Worm (Caenorhabditis elegans): ENCODE results near the gene xpb-1.
A peak's percentile ranks its signal among the peaks of the same experiment; 100 is the strongest.

The xpb-1 gene

ce11 chrIII:11559677-11560076 is 33.2 kb downstream of the xpb-1 start:
- TF ChIP-seq nhr-25 (tag; optimal IDR thresholded peaks at IDR 0.05; ENCODE audit: borderline replicate concordance, insufficient read depth) (peak; percentile 37), zip-11 (GFP tag; IDR thresholded peaks at IDR 0.05) (no peak), set-16 (GFP tag; IDR thresholded peaks at IDR 0.05) (peak; percentile 59)

- TF ChIP-seq hmg-1.1 (GFP tag; IDR thresholded peaks at IDR 0.05) (0 out of 2 replicates have a peak, but pooled peaks have one; percentile 18), aha-1 (tag) (peak; percentile 19), rbr-2 (tag; optimal IDR thresholded peaks at IDR 0.05) (no peak)
Observed at ce11 chrIII:11560504-11561202, 34.2 kb downstream of the xpb-1 start, which contains the start of gene ztf-29. Gene ztf-29 (plus strand): TSS chrIII:11561152.

- TF ChIP-seq php-3 (GFP tag; IDR thresholded peaks at IDR 0.05) (no peak), set-16 (GFP tag; IDR thresholded peaks at IDR 0.05) (peak; percentile 86), cey-2 (tag; optimal IDR thresholded peaks at IDR 0.05; ENCODE audit: borderline replicate concordance, insufficient read depth) (no peak)
Observed at ce11 chrIII:11561597-11561996, 35.1 kb downstream of the xpb-1 start.

ce11 chrIII:11563417-11563949 is 37.0 kb downstream of the xpb-1 start, which contains the start of gene Y66D12A.11:
Gene Y66D12A.11 (plus strand): TSS chrIII:11563467.
- TF ChIP-seq set-16 (GFP tag; IDR thresholded peaks at IDR 0.05) (peak; percentile 57), dmd-8 (GFP tag; IDR thresholded peaks at IDR 0.05) (0 out of 2 replicates have a peak, but pooled peaks have one; percentile 6), ceh-20 (GFP tag; IDR thresholded peaks at IDR 0.05) (no peak)

- TF ChIP-seq nhr-6 (tag; optimal IDR thresholded peaks at IDR 0.05) (peak; percentile 37), hif-1 (tag; optimal IDR thresholded peaks at IDR 0.05) (peak in 1 of 2 experiments; percentile 14), mxl-3 (GFP tag; optimal IDR thresholded peaks at IDR 0.05) (no peak), lsy-2 (tag; optimal IDR thresholded peaks at IDR 0.05) (peak in 1 of 2 experiments; percentile 40), vab-7 (GFP tag; IDR thresholded peaks at IDR 0.05) (no peak), ctbp-1 (GFP tag; IDR thresholded peaks at IDR 0.05) (no peak), lin-38 (GFP tag; IDR thresholded peaks at IDR 0.05) (peak; percentile 91), hlh-30 (tag; optimal IDR thresholded peaks at IDR 0.05; ENCODE audit: insufficient read depth) (no peak), mes-2 (tag; optimal IDR thresholded peaks at IDR 0.05; ENCODE audit: poor library complexity, severe bottlenecking) (peak; percentile 62), dpl-1 (GFP tag; optimal IDR thresholded peaks at IDR 0.05) (peak; percentile 88)
Observed at ce11 chrIII:11565602-11566001, 39.1 kb downstream of the xpb-1 start, which contains the start of gene Y66D12A.10. Gene Y66D12A.10 (plus strand): TSS chrIII:11565874.

ce11 chrIII:11567837-11568236 is 41.4 kb downstream of the xpb-1 start, which contains the start of gene psme-3:
Gene psme-3 (plus strand): TSS chrIII:11568137.
- TF ChIP-seq tra-1 (GFP tag; IDR thresholded peaks at IDR 0.05) (no peak), ama-1 (optimal IDR thresholded peaks at IDR 0.05) (peak; percentile 3), hlh-11 (tag; optimal IDR thresholded peaks at IDR 0.05) (no peak), Y48G9A.11 (GFP tag; IDR thresholded peaks at IDR 0.05) (no peak)

- TF ChIP-seq spr-3 (GFP tag; optimal IDR thresholded peaks at IDR 0.05) = no peak
- TF ChIP-seq nhr-6 (tag; optimal IDR thresholded peaks at IDR 0.05) = no peak
- TF ChIP-seq pha-4 (GFP tag; IDR thresholded peaks at IDR 0.05) = no peak
- no peak for TF ChIP-seq pha-4 (tag; optimal IDR thresholded peaks at IDR 0.05)
- TF ChIP-seq zfp-3 (GFP tag; conservative IDR thresholded peaks at IDR 0.05) = no peak
- TF ChIP-seq dmd-6 (GFP tag; IDR thresholded peaks at IDR 0.05) = no peak
- no peak for TF ChIP-seq madf-5 (GFP tag; IDR thresholded peaks at IDR 0.05)
- no peak for TF ChIP-seq hmg-1.1 (GFP tag; IDR thresholded peaks at IDR 0.05)
- no peak for TF ChIP-seq aly-2 (tag; optimal IDR thresholded peaks at IDR 0.05)
- TF ChIP-seq hlh-30 (tag; optimal IDR thresholded peaks at IDR 0.05; ENCODE audit: insufficient read depth) = no peak
- no peak for TF ChIP-seq snpc-1.2 (GFP tag; IDR thresholded peaks at IDR 0.05)
- TF ChIP-seq nhr-77 (tag; optimal IDR thresholded peaks at IDR 0.05) = no peak
- no peak for TF ChIP-seq lin-15B (tag; optimal IDR thresholded peaks at IDR 0.05)
- no peak for TF ChIP-seq spr-1 (tag; optimal IDR thresholded peaks at IDR 0.05)
- TF ChIP-seq lin-29 (GFP tag; IDR thresholded peaks at IDR 0.05) = no peak
- no peak for TF ChIP-seq R02D3.7 (tag; optimal IDR thresholded peaks at IDR 0.05)
Observed at ce11 chrIII:11573921-11574320, 47.5 kb downstream of the xpb-1 start, which contains the start of gene Y66D12A.8. Gene Y66D12A.8 (plus strand): TSS chrIII:11574221.
